Fruit fly (Drosophila melanogaster): Measurements from ENCODE around the gene Tektin-C.

Tektin-C gene

DNA sequence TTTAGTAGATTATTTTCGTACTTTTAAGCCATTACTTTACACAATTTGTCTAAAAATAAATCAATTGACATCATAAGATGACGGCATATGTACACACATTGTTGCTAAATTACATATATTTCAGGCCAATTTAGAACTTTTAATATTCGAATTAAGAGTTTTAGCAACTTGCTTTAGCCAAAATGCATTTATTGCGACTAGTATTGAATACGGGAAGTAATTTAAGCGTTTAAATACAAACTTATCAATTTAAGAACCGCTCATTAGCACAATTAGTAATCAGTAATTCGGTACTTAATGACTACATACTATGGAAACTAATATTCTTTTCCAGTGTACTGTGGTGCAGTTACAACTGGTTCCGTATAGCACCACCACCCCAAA is 12.8 kb upstream of the Tektin-C start:
- TF ChIP-seq insv (optimal IDR thresholded peaks at IDR 0.05) (no peak), Sin3A (optimal IDR thresholded peaks at IDR 0.05) (no peak), h (optimal IDR thresholded peaks at IDR 0.05) (no peak), ttk (optimal IDR thresholded peaks at IDR 0.05) (no peak), psq (optimal IDR thresholded peaks at IDR 0.05) (no peak), Myc (optimal IDR thresholded peaks at IDR 0.05) (no peak)

DNA sequence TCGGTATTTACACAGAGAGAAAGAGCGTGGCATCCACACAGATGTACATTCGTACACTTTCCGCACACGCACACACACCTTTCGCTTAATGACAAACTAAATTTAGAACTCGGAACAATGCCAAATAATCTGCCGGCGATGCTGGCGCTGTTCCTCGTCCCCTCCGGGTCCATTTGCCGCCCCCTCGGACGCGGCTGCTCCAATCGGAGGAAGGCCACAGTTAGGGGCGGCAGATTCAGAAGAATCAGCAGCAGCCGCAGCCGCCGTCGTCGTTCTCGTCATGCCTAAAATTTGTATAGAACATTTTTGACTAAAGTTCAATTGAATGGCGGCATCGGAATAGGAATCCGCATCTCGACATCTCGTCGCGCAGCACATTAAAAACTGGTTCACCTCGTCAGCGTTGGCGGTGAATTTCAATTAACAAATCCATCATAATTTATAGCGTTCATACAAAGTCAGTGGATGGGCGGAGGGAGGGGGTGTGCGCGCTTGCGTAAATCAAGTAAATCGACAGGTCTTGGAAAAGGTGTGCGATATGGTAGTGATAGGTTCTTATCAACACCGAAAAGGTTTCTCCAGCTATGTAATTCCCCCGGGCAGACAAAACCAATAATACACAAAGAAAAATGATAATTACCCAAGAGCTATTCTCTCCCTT is 12.3 kb upstream of the Tektin-C start:
- no peak for TF ChIP-seq Sin3A (optimal IDR thresholded peaks at IDR 0.05)
- no peak for TF ChIP-seq h (optimal IDR thresholded peaks at IDR 0.05)
- TF ChIP-seq Myc (optimal IDR thresholded peaks at IDR 0.05) = no peak
- TF ChIP-seq insv (optimal IDR thresholded peaks at IDR 0.05) = no peak
- TF ChIP-seq ttk (optimal IDR thresholded peaks at IDR 0.05) = no peak
- no peak for TF ChIP-seq psq (optimal IDR thresholded peaks at IDR 0.05)

DNA sequence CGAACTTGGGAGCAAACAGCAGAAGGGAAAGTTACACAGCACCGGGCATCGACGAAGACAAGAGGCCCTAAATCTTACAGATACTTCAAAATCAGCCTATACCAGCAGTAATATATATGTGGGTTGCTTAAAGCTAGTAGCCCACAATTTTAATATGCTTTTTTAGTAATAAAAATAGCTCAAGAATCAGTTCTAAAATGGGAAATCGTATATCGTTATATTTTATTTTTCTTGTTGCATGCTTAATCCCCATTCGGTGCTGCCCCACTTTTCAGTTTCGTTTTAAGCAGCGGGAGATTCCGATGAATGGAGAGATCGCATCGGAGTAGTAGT is 11.7 kb upstream of the Tektin-C start:
- TF ChIP-seq Myc (optimal IDR thresholded peaks at IDR 0.05) (no peak), insv (optimal IDR thresholded peaks at IDR 0.05) (no peak), Sin3A (optimal IDR thresholded peaks at IDR 0.05) (no peak), ttk (optimal IDR thresholded peaks at IDR 0.05) (no peak), h (optimal IDR thresholded peaks at IDR 0.05) (no peak), psq (optimal IDR thresholded peaks at IDR 0.05) (no peak)

DNA sequence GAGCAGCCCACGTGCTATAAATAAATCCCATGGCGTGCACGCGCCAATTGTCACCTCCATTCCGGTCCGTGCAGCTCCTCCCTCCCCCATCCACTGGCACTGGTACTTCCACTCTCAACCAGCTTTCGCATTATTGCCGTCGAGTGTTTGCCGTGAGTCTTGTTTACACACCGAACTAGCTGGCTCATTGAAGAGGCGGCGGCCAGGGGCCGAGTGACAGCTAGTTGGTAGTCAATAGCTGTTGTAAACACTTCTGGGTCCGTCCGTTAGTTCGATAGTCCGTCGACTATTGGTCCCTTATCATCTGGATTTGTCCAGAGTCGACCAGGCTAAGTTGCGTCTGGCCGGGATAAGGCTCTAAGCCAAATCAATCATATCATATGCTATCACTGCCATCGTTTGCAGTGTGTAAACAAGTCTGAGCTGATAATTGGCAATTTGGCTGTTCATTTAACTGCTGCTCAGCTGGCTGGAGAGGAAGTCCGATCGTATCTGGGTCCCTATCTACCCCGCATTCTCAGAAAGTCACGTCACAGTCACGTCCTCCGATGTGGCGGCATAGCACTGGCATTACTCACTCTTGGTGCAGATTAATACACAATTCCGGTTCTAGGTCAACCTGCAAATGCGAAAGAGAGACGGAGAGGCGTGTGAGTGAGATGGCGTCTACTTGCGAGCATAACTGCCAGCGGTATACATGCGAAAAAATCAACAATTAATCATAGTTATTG is 11.2 kb upstream of the Tektin-C start:
- TF ChIP-seq h (optimal IDR thresholded peaks at IDR 0.05) (no peak), psq (optimal IDR thresholded peaks at IDR 0.05) (no peak), Myc (optimal IDR thresholded peaks at IDR 0.05) (no peak), insv (optimal IDR thresholded peaks at IDR 0.05) (no peak), ttk (optimal IDR thresholded peaks at IDR 0.05) (no peak), Sin3A (optimal IDR thresholded peaks at IDR 0.05) (no peak)

DNA sequence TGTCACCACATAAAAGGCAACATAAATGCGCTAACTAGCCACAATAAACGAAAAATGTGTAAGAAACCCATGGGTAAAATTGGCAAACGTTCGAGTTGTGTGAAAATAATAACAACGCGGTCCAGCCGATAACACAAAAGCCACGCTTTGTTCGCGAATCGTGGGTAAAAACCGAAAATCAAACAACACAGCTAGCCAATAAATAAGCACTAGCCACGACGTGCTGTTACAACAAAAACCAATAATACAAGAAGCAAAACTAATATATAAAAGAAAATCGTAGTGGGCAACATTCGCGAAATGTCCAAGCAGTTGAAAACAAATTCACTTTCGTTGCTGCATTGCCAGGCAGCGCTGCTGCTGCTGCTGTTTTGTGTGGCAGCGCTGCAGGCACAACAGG is 6.4 kb upstream of the Tektin-C start, which contains the start of gene CG42272:
Gene CG42272 (plus strand): TSS at position 301 of the 400 bp plus-strand sequence.
- TF ChIP-seq Myc (optimal IDR thresholded peaks at IDR 0.05) = no peak
- no peak for TF ChIP-seq h (optimal IDR thresholded peaks at IDR 0.05)
- TF ChIP-seq psq (optimal IDR thresholded peaks at IDR 0.05) = no peak
- TF ChIP-seq ttk (optimal IDR thresholded peaks at IDR 0.05) = no peak
- TF ChIP-seq insv (optimal IDR thresholded peaks at IDR 0.05) = no peak

DNA sequence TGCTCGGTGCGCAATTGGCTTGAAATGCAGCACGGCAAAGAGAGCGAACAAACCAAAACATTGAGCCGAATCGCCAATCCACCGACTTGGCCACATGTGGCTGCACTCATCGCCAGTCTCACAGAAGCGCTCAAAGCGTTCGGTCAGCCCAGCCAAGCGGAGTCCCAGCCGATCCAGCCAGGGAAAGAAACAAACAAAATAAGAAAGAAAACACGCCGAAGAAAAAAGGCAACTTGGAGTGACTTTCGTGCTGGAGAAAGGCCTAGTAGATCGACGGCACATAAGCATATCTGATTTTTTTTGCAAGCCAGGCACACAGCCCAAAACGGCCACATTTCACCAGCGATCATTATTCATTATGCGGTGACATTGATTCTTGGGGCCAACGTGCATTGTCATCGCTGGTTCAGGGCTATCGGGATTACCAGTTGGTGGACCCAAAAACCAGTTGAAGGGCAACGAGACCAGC is 5.8 kb upstream of the Tektin-C start:
- TF ChIP-seq h (optimal IDR thresholded peaks at IDR 0.05) (no peak), Myc (optimal IDR thresholded peaks at IDR 0.05) (no peak), Sin3A (optimal IDR thresholded peaks at IDR 0.05) (no peak), insv (optimal IDR thresholded peaks at IDR 0.05) (no peak), psq (optimal IDR thresholded peaks at IDR 0.05) (no peak)

DNA sequence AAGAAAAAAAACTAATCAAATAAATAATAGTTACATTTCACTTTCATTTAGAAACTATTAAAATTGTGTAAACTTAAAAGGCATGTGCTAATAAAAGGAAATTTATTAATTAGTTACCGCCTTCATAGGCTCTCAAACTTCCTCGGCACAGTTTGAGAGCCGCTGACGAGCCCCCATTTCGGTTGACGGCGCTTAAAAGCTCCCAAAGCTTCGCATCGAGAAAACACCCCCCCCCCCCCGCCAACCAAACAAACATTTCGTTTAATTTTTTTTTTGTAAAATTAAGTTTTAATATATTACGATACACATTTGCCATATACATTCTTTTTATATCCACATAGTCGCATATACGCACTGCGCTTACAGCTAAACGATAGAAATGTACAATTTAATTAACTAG is 931 bp upstream of the Tektin-C start:
- TF ChIP-seq psq (optimal IDR thresholded peaks at IDR 0.05) = no peak
- no peak for TF ChIP-seq ttk (optimal IDR thresholded peaks at IDR 0.05)
- no peak for TF ChIP-seq h (optimal IDR thresholded peaks at IDR 0.05)
- no peak for TF ChIP-seq Myc (optimal IDR thresholded peaks at IDR 0.05)
- TF ChIP-seq Sin3A (optimal IDR thresholded peaks at IDR 0.05) = no peak
- TF ChIP-seq insv (optimal IDR thresholded peaks at IDR 0.05) = no peak

DNA sequence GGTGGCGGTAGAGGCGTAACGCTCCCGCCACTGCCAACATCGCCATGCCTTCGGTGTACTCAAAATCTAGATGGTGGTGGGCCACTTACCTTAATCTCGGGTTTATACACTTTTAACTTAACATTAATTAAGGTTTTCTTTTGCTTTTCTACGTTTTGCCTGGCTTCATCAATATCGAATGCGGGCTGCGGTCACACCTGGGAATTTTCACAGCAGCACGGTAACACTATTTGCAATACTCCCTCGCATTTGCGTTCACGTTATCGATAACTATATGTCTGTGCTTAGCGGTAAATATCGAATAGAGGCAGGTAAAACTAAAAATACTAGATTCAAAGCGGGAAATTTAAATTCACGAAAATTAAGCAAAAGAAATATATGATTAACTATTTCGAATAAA is 2.4 kb downstream of the Tektin-C start, which contains the start of gene Bre1:
Gene Bre1 (minus strand): TSS at position 226 of the 400 bp plus-strand sequence.
- no peak for TF ChIP-seq psq (optimal IDR thresholded peaks at IDR 0.05)
- no peak for TF ChIP-seq Sin3A (optimal IDR thresholded peaks at IDR 0.05)
- TF ChIP-seq h (optimal IDR thresholded peaks at IDR 0.05) = no peak
- no peak for TF ChIP-seq insv (optimal IDR thresholded peaks at IDR 0.05)
- TF ChIP-seq ttk (optimal IDR thresholded peaks at IDR 0.05) = no peak
- TF ChIP-seq Myc (optimal IDR thresholded peaks at IDR 0.05) = no peak

DNA sequence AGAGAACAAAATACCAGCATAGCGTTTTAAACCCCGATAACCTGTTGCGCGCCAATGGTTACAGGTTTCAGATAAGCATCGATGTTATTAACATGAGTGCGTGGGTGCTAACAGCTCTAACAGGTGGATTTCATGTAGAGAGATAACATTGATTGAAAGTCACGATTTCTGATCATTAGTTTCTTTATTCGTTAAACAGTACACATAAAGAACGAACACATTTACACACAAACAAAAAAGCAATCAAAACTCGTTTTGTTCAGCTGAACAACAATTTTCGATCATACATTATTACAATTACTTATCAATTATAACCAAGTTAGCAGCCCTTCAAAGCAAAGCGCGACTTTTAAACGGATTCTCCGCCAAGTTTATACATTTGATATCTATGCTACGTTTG is 6.7 kb downstream of the Tektin-C start:
- TF ChIP-seq ttk (optimal IDR thresholded peaks at IDR 0.05) (no peak), Sin3A (optimal IDR thresholded peaks at IDR 0.05) (no peak), h (optimal IDR thresholded peaks at IDR 0.05) (no peak), Myc (optimal IDR thresholded peaks at IDR 0.05) (no peak), psq (optimal IDR thresholded peaks at IDR 0.05) (no peak), insv (optimal IDR thresholded peaks at IDR 0.05) (no peak)

DNA sequence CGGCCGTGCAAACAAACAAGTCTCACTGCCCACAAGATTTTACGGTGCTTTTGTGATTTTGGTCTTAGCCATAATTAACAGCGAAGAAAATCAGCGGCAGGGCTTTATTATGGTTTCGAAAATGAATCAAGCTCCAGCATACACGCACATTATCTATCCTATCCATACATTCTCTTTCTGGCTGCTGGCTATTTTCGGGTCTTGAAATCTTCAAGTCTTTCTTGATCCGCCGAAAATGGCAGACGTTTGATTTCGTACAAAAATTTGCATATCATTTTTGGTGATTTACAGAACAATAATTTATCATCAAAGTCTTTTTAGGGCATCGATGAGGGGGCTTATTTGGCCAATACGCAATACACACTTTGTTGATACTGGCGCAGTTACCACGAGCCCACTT is 7.5 kb downstream of the Tektin-C start:
- TF ChIP-seq Myc (optimal IDR thresholded peaks at IDR 0.05) (no peak), insv (optimal IDR thresholded peaks at IDR 0.05) (no peak), h (optimal IDR thresholded peaks at IDR 0.05) (no peak), psq (optimal IDR thresholded peaks at IDR 0.05) (no peak), ttk (optimal IDR thresholded peaks at IDR 0.05) (no peak), Sin3A (optimal IDR thresholded peaks at IDR 0.05) (no peak)

DNA sequence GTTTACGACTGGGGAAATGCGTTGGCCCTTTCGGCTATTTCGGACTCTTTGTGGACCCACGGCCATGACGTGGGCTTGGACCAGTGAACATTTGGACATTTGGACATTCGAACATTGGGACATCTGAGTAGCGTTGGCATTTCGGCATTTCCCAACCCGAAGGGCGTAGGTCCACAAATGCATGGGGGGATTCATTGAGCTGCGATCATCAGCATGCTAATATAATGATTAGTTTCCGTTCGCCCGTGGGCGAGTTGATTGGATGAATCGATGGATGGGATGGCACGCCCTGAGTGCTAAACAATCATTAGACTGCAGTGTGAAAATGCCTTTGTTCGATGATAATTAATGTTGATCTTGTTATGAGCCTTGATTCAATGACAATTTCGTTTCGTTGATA is 8.9 kb downstream of the Tektin-C start:
- TF ChIP-seq insv (optimal IDR thresholded peaks at IDR 0.05) = no peak
- TF ChIP-seq h (optimal IDR thresholded peaks at IDR 0.05) = no peak
- no peak for TF ChIP-seq Sin3A (optimal IDR thresholded peaks at IDR 0.05)
- no peak for TF ChIP-seq ttk (optimal IDR thresholded peaks at IDR 0.05)
- TF ChIP-seq psq (optimal IDR thresholded peaks at IDR 0.05) = no peak
- no peak for TF ChIP-seq Myc (optimal IDR thresholded peaks at IDR 0.05)

DNA sequence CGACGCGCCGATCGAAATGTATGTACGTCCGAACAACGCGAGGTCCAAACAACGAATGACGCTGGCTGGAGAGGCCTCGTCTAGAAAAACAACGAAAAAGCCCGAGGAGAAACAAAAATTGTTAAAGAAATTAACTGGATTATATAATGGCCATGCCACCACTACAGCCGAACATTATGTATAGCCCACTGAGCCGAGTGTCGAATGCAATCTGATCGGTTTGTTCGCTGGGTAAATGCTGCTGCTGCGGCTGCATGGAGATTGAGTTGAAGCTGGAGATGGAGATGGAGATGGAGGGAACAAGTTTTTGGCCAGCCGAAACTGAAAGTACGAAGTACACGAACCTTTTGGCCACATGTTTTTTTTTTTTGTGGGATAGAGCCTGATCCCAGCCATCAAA is 9.7 kb downstream of the Tektin-C start, which contains the start of gene Cralbp:
Gene Cralbp (minus strand): TSS at position 115 of the 400 bp plus-strand sequence.
- TF ChIP-seq Sin3A (optimal IDR thresholded peaks at IDR 0.05) (no peak), Myc (optimal IDR thresholded peaks at IDR 0.05) (no peak), h (optimal IDR thresholded peaks at IDR 0.05) (no peak), insv (optimal IDR thresholded peaks at IDR 0.05) (no peak), ttk (optimal IDR thresholded peaks at IDR 0.05) (no peak), psq (optimal IDR thresholded peaks at IDR 0.05) (no peak)
